Fruit fly (Drosophila melanogaster) whole organism, embryonic: ENCODE results near the gene CG14695.

Source experiments
- B-H1 ChIP-seq: fragments of 200-800 bp; sonication (Bioruptor generic); IDR thresholded peaks from 3 replicates; pipeline ENCODE4 v1.3.6; 2022; ENCODE audit warnings: missing biosample characterization, missing genetic modification characterization
- CG10654 ChIP-seq: fragments of 200-800 bp; sonication (Bioruptor generic); optimal IDR thresholded peaks from 2 replicates; lab custom pipeline; 2016; ENCODE audit warnings: missing biosample characterization, missing genetic modification characterization
- CG11085 ChIP-seq: fragments of 200-800 bp; sonication (Bioruptor generic); IDR thresholded peaks from 2 replicates; pipeline ENCODE4 v1.3.6; 2022; ENCODE audit warnings: missing biosample characterization, missing genetic modification characterization
- CG11093 ChIP-seq: fragments of 200-800 bp; sonication (Bioruptor generic); IDR thresholded peaks from 3 replicates; pipeline ENCODE4 v1.3.6; 2022; ENCODE audit warnings: missing biosample characterization, missing genetic modification characterization
- CG12299 ChIP-seq: fragments of 200-800 bp; sonication (Bioruptor generic); optimal IDR thresholded peaks from 2 replicates; lab custom pipeline; 2018; ENCODE audit warnings: missing biosample characterization, mild to moderate bottlenecking, missing genetic modification characterization
- CG15269 ChIP-seq: fragments of 200-800 bp; sonication (Bioruptor generic); optimal IDR thresholded peaks from 2 replicates; lab custom pipeline; 2018; ENCODE audit warnings: missing biosample characterization, mild to moderate bottlenecking, missing genetic modification characterization, moderate library complexity
- CG30431 ChIP-seq: fragments of 200-800 bp; sonication (Bioruptor generic); optimal IDR thresholded peaks from 2 replicates; lab custom pipeline; 2017; ENCODE audit warnings: missing biosample characterization, missing genetic modification characterization
- CG3163 ChIP-seq: fragments of 200-800 bp; sonication (Bioruptor generic); optimal IDR thresholded peaks from 3 replicates; lab custom pipeline; 2016; ENCODE audit warnings: missing biosample characterization, missing genetic modification characterization
- CG32532 ChIP-seq: fragments of 200-800 bp; sonication (Bioruptor generic); IDR thresholded peaks from 2 replicates; pipeline ENCODE4 v1.3.6; 2022; ENCODE audit warnings: missing biosample characterization, missing genetic modification characterization
- CG3407 ChIP-seq: fragments of 200-800 bp; sonication (Bioruptor generic); optimal IDR thresholded peaks from 2 replicates; lab custom pipeline; 2018; ENCODE audit warnings: missing biosample characterization, mild to moderate bottlenecking, missing genetic modification characterization
- CG34376 ChIP-seq: fragments of 200-800 bp; sonication (Bioruptor generic); optimal IDR thresholded peaks from 2 replicates; lab custom pipeline; 2018; ENCODE audit warnings: missing biosample characterization, mild to moderate bottlenecking, missing genetic modification characterization
- CG6765 ChIP-seq: fragments of 200-800 bp; sonication (Bioruptor generic); optimal IDR thresholded peaks from 3 replicates; lab custom pipeline; 2017; ENCODE audit warnings: missing biosample characterization, mild to moderate bottlenecking, missing genetic modification characterization
- CG7987 ChIP-seq: fragments of 200-800 bp; sonication (Bioruptor generic); optimal IDR thresholded peaks from 2 replicates; lab custom pipeline; 2018; ENCODE audit warnings: missing biosample characterization, mild to moderate bottlenecking, missing genetic modification characterization, moderate library complexity
- CG8089 ChIP-seq: fragments of 200-800 bp; sonication (Bioruptor generic); optimal IDR thresholded peaks from 3 replicates; lab custom pipeline; 2016; ENCODE audit warnings: missing biosample characterization, missing genetic modification characterization
- CG8924 ChIP-seq: fragments of 200-800 bp; optimal IDR thresholded peaks from 3 replicates; lab custom pipeline; 2019; ENCODE audit warnings: missing biosample characterization, mild to moderate bottlenecking, missing genetic modification characterization, moderate library complexity
- CG9817 ChIP-seq: fragments of 200-800 bp; sonication (Bioruptor generic); optimal IDR thresholded peaks from 2 replicates; lab custom pipeline; 2018; ENCODE audit warnings: missing biosample characterization, mild to moderate bottlenecking, missing genetic modification characterization, moderate library complexity
- CG9876 ChIP-seq: fragments of 200-800 bp; sonication (Bioruptor generic); optimal IDR thresholded peaks from 2 replicates; lab custom pipeline; 2016; ENCODE audit warnings: missing biosample characterization, missing genetic modification characterization
- Camta ChIP-seq: fragments of 200-800 bp; sonication (Bioruptor generic); optimal IDR thresholded peaks from 2 replicates; lab custom pipeline; 2016; ENCODE audit warnings: missing biosample characterization, missing genetic modification characterization
- D19B ChIP-seq: fragments of 200-800 bp; sonication (Bioruptor generic); optimal IDR thresholded peaks from 2 replicates; lab custom pipeline; 2017; ENCODE audit warnings: missing biosample characterization, mild to moderate bottlenecking, missing genetic modification characterization
- Deaf1 ChIP-seq: fragments of 200-800 bp; optimal IDR thresholded peaks from 3 replicates; lab custom pipeline; 2019; ENCODE audit warnings: missing biosample characterization, mild to moderate bottlenecking, missing genetic modification characterization, moderate library complexity
- Ets97D ChIP-seq: fragments of 200-800 bp; sonication (Bioruptor generic); optimal IDR thresholded peaks from 3 replicates; lab custom pipeline; 2016; ENCODE audit warnings: missing biosample characterization, missing genetic modification characterization
- Hand ChIP-seq: fragments of 200-800 bp; sonication (Bioruptor generic); optimal IDR thresholded peaks from 2 replicates; lab custom pipeline; 2017; ENCODE audit warnings: mild to moderate bottlenecking, missing biosample characterization, missing genetic modification reagents, missing genetic modification characterization
- Hr39 ChIP-seq: fragments of >200 bp; optimal IDR thresholded peaks from 2 replicates; lab custom pipeline; 2017
- Hr78 ChIP-seq, 2 experiments: fragments of 200-800 bp in 1 of 2; fragments of >200 bp in 1 of 2; sonication (Bioruptor generic) in 1 of 2; optimal IDR thresholded peaks; 2 replicates each; lab custom pipeline; 2017 to 2019; ENCODE audit warnings: missing biosample characterization in 2 of 2, missing genetic modification characterization in 2 of 2, mild to moderate bottlenecking in 1 of 2, moderate library complexity in 1 of 2
- Hsf ChIP-seq: fragments of 200-800 bp; sonication (Bioruptor generic); optimal IDR thresholded peaks from 3 replicates; lab custom pipeline; 2016; ENCODE audit warnings: missing biosample characterization, missing genetic modification characterization
- Kr ChIP-seq: fragments of 200-800 bp; sonication (Bioruptor generic); optimal IDR thresholded peaks from 2 replicates; lab custom pipeline; 2017; ENCODE audit warnings: missing biosample characterization, mild to moderate bottlenecking, missing genetic modification characterization
- MESR4 ChIP-seq: fragments of 200-800 bp; sonication (Bioruptor generic); optimal IDR thresholded peaks from 2 replicates; lab custom pipeline; 2018; ENCODE audit warnings: missing biosample characterization, mild to moderate bottlenecking, missing genetic modification characterization, moderate library complexity
- Oaz ChIP-seq: fragments of 200-800 bp; sonication (Bioruptor generic); IDR thresholded peaks from 2 replicates; pipeline ENCODE4 v1.3.6; 2022; ENCODE audit warnings: missing biosample characterization, missing genetic modification characterization
- Pdp1 ChIP-seq, 2 experiments: fragments of 200-800 bp; sonication (Bioruptor generic); optimal IDR thresholded peaks; 3 replicates each; lab custom pipeline; 2016; ENCODE audit warnings: missing biosample characterization in 2 of 2, missing genetic modification characterization in 2 of 2, mild to moderate bottlenecking in 1 of 2, moderate library complexity in 1 of 2
- Side ChIP-seq: fragments of 200-800 bp; sonication (Bioruptor generic); optimal IDR thresholded peaks from 2 replicates; lab custom pipeline; 2016; ENCODE audit warnings: missing biosample characterization, missing genetic modification characterization
- Sin3A ChIP-seq: fragments of >200 bp; optimal IDR thresholded peaks from 2 replicates; lab custom pipeline; 2018
- Xbp1 ChIP-seq: fragments of 200-800 bp; sonication (Bioruptor generic); optimal IDR thresholded peaks from 3 replicates; lab custom pipeline; 2016; ENCODE audit warnings: missing biosample characterization, mild to moderate bottlenecking, missing genetic modification characterization
- amos ChIP-seq: fragments of 200-800 bp; sonication (Bioruptor generic); IDR thresholded peaks from 2 replicates; pipeline ENCODE4 v1.3.6; 2022; ENCODE audit warnings: missing biosample characterization, missing genetic modification characterization; ENCODE audit not compliant: partially characterized antibody
- ap ChIP-seq: fragments of 200-800 bp; sonication (Bioruptor generic); IDR thresholded peaks from 2 replicates; pipeline ENCODE4 v1.3.6; 2022; ENCODE audit warnings: missing biosample characterization, missing genetic modification characterization
- da ChIP-seq: fragments of 200-800 bp; sonication (Bioruptor generic); optimal IDR thresholded peaks from 2 replicates; lab custom pipeline; 2016; ENCODE audit warnings: missing biosample characterization, missing genetic modification characterization
- danr ChIP-seq: fragments of 200-800 bp; sonication (Bioruptor generic); IDR thresholded peaks from 2 replicates; pipeline ENCODE4 v1.3.6; 2022; ENCODE audit warnings: missing biosample characterization, missing genetic modification characterization
- eve ChIP-seq, 2 experiments: fragments of >200 bp; optimal IDR thresholded peaks; 2 replicates each; lab custom pipeline; 2017; ENCODE audit warnings: missing biosample characterization in 2 of 2, missing genetic modification characterization in 2 of 2
- fru ChIP-seq: fragments of >200 bp; optimal IDR thresholded peaks from 2 replicates; lab custom pipeline; 2017
- grn ChIP-seq: fragments of 200-800 bp; sonication (Bioruptor generic); optimal IDR thresholded peaks from 3 replicates; lab custom pipeline; 2017; ENCODE audit warnings: missing biosample characterization, missing genetic modification characterization
- lilli ChIP-seq: fragments of 200-800 bp; sonication (Bioruptor generic); optimal IDR thresholded peaks from 3 replicates; lab custom pipeline; 2016; ENCODE audit warnings: missing biosample characterization, missing genetic modification characterization
- p53 ChIP-seq: fragments of 200-800 bp; sonication (Bioruptor generic); optimal IDR thresholded peaks from 2 replicates; lab custom pipeline; 2016; ENCODE audit warnings: missing biosample characterization, missing genetic modification characterization
- pnt ChIP-seq: fragments of 200-800 bp; sonication (Bioruptor generic); optimal IDR thresholded peaks from 3 replicates; lab custom pipeline; 2016; ENCODE audit warnings: missing biosample characterization, missing genetic modification characterization
- ro ChIP-seq: fragments of 200-800 bp; sonication (Bioruptor generic); IDR thresholded peaks from 2 replicates; pipeline ENCODE4 v1.3.6; 2022; ENCODE audit warnings: missing biosample characterization, missing genetic modification characterization
- sens ChIP-seq: fragments of 200-800 bp; sonication (Bioruptor generic); peaks from one replicate; lab custom pipeline; 2016; ENCODE audit warnings: missing biosample characterization, missing genetic modification characterization
- shn ChIP-seq: fragments of 200-800 bp; sonication (Bioruptor generic); optimal IDR thresholded peaks from 3 replicates; lab custom pipeline; 2016; ENCODE audit warnings: missing biosample characterization, missing genetic modification characterization
- sima ChIP-seq: fragments of 200-800 bp; sonication (Bioruptor generic); optimal IDR thresholded peaks from 2 replicates; lab custom pipeline; 2016; ENCODE audit warnings: missing biosample characterization, missing genetic modification characterization
- sisA ChIP-seq: fragments of 200-800 bp; sonication (Bioruptor generic); IDR thresholded peaks from 2 replicates; pipeline ENCODE4 v1.3.6; 2022; ENCODE audit warnings: missing biosample characterization, missing genetic modification characterization
- sob ChIP-seq: fragments of 200-800 bp; sonication (Bioruptor generic); IDR thresholded peaks from 2 replicates; pipeline ENCODE4 v1.3.6; 2022; ENCODE audit warnings: missing biosample characterization, missing genetic modification characterization
- stc ChIP-seq: fragments of 200-800 bp; sonication (Bioruptor generic); IDR thresholded peaks from 2 replicates; pipeline ENCODE4 v1.3.6; 2022; ENCODE audit warnings: missing biosample characterization, missing genetic modification characterization
- sug ChIP-seq: fragments of 200-800 bp; optimal IDR thresholded peaks from 2 replicates; lab custom pipeline; 2019; ENCODE audit warnings: missing biosample characterization, mild to moderate bottlenecking, missing genetic modification characterization, moderate library complexity
- toy ChIP-seq: fragments of 200-800 bp; sonication (Bioruptor generic); IDR thresholded peaks from 2 replicates; pipeline ENCODE4 v1.3.6; 2022; ENCODE audit warnings: missing biosample characterization, missing genetic modification characterization

CG14695 gene

DNA sequence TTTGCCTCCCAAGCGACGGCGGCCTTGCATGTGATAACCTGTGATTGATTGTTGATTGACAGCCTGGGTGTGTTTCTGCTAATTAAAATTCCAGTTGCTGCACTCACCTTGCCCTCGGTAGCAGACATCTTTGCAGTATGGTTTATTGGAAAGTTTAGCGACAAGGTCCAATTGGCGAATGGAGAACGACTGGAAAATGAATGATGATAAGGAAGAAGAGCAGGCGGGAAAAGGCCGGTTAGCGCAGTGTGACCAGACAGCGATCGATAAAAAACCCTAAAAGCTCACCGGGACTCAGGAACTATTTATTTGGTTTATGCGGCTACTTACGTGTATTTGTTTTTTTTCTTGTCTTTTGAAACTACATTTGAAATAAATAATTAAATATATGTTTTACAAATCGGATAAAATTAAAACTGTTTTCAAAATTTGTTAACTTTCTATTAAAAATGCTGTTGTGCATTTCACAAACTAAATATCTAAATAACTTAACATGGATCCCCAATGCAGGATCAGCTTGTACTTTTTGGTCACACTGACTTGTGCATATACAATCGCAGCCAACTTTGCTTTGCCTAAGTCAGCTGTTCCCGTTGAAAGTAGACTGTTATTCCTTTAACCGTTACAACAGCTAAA, 6.9 kb downstream of the CG14695 start, which contains the start of gene Fdh (continued):
- TF ChIP-seq CG15269 (tag; lab: Kevin White, UChicago) (peak; percentile 67), MESR4 (no peak), toy (GFP tag; lab: Robert Waterston, UW) (no peak), ap (GFP tag; lab: Robert Waterston, UW) (no peak), sima (GFP tag; lab: Kevin White, UChicago) (no peak)

DNA sequence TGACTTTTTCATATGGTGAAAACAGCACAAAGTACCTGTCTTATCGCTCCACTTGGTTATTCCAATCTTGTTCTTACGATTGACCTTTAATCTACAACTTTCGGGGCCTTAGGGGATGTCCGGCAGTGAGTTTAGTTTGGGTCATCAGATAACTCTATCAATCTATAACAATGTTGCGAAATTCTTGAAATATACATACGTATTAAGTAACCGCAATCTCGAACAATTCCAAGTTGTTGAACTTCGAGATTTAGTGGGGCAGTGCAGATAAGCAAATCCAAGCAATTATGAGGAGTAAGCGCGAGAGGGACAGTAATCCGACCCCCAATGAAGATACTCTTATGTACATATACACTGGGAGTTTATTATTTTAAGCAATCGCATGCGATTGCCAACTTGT, 8.6 kb downstream of the CG14695 start:
- no peak for TF ChIP-seq eve (GFP tag; optimal IDR thresholded peaks at IDR 0.05; lab: Kevin White, UChicago)
- TF ChIP-seq Kr (GFP tag; lab: Kevin White, UChicago): no peak
- TF ChIP-seq sob (GFP tag; lab: Robert Waterston, UW): no peak
- TF ChIP-seq Hand: no peak
- TF ChIP-seq B-H1 (GFP tag; lab: Robert Waterston, UW): no peak
- TF ChIP-seq Xbp1 (GFP tag; lab: Kevin White, UChicago): no peak
- TF ChIP-seq grn (GFP tag; lab: Kevin White, UChicago): no peak
- no peak for TF ChIP-seq ro (GFP tag; lab: Robert Waterston, UW)
- TF ChIP-seq Pdp1 (GFP tag; optimal IDR thresholded peaks at IDR 0.05; lab: Kevin White, UChicago): peak in 1 of 2 experiments; percentile 58
- TF ChIP-seq lilli (GFP tag; lab: Kevin White, UChicago): no peak
- no peak for TF ChIP-seq ap (GFP tag; lab: Robert Waterston, UW)
- no peak for TF ChIP-seq sisA
- TF ChIP-seq Side: no peak
- peak in 1 of 2 experiments; percentile 12 for TF ChIP-seq Hr78 (GFP tag; optimal IDR thresholded peaks at IDR 0.05; lab: Kevin White, UChicago)
- no peak for TF ChIP-seq CG11093 (GFP tag; lab: Robert Waterston, UW)
- no peak for TF ChIP-seq danr (GFP tag; lab: Robert Waterston, UW)
- TF ChIP-seq CG8924 (tag; lab: Kevin White, UChicago): no peak
- no peak for TF ChIP-seq Hr39 (lab: Kevin White, UChicago)
- TF ChIP-seq sens: peak; percentile 37
- no peak for TF ChIP-seq pnt (GFP tag; lab: Kevin White, UChicago)
- no peak for TF ChIP-seq Hsf (GFP tag; lab: Kevin White, UChicago)
- no peak for TF ChIP-seq Camta (GFP tag; lab: Kevin White, UChicago)
- no peak for TF ChIP-seq CG3407 (GFP tag; lab: Kevin White, UChicago)
- TF ChIP-seq Oaz (GFP tag; lab: Robert Waterston, UW): no peak
- no peak for TF ChIP-seq CG11085
- no peak for TF ChIP-seq Deaf1 (tag; lab: Kevin White, UChicago)
- peak; percentile 92 for TF ChIP-seq sug (tag; lab: Kevin White, UChicago)
- no peak for TF ChIP-seq Sin3A (lab: Kevin White, UChicago)
- no peak for TF ChIP-seq D19B (GFP tag; lab: Kevin White, UChicago)
- TF ChIP-seq CG32532: no peak
- TF ChIP-seq CG34376 (GFP tag; lab: Kevin White, UChicago): peak; percentile 20
- TF ChIP-seq CG30431: no peak

DNA sequence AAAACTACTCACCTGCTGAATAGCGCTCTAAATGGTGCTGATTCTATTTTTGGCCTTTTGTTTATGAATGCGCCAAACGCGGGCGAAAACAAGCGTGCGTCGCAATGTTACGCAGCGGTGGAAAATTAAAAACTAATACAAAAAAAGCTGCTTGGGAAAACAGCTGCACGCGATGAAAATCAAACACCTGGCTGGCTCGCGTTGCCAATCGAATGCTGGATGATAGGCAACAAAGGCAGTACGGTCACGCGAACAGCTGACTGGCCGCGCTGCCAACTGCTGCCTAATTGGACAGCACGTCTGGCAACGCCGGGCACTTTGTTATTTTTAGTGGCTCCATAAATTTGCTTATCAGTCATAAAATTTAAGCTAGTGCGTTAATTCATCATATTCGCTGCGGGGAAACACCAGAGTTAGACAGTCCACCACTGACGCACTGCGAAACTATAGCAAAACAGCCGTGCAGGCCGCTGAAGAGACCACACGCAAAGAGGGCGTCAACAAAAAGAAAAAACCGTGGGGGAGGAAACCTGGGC, 10.6 kb downstream of the CG14695 start, which contains the start of the genes SelR and Tsp86D:
Gene SelR, minus strand, starts transcription at position 216 of the 536 bp plus-strand sequence.
Gene Tsp86D, plus strand, starts transcription at position 282 of the 536 bp plus-strand sequence.
- TF ChIP-seq Ets97D (GFP tag; lab: Kevin White, UChicago) (peak; percentile 69), CG10654 (GFP tag; lab: Kevin White, UChicago) (no peak), CG8089 (GFP tag; lab: Kevin White, UChicago) (no peak), CG6765 (peak; percentile 32), CG12299 (tag; lab: Kevin White, UChicago) (peak; percentile 80), CG9876 (GFP tag; lab: Kevin White, UChicago) (no peak), amos (GFP tag; lab: Robert Waterston, UW) (peak; percentile 73; the same call in 1 of the 2 replicates), shn (no peak), stc (GFP tag; lab: Robert Waterston, UW) (no peak), Kr (GFP tag; lab: Kevin White, UChicago) (no peak), p53 (GFP tag; lab: Kevin White, UChicago) (peak; percentile 57), CG3163 (no peak), fru (no peak), CG9817 (tag; lab: Kevin White, UChicago) (no peak), CG7987 (GFP tag; lab: Kevin White, UChicago) (peak; percentile 64), da (GFP tag; lab: Kevin White, UChicago) (peak; percentile 75)
